Worm (Caenorhabditis elegans) whole organism, young adult: ENCODE results near the gene R12B2.6.

ENCODE experiments used
- B0019.2 ChIP-seq: fragments of 200-800 bp; sonication (Bioruptor generic); conservative IDR thresholded peaks from 2 replicates; pipeline ENCODE4 v1.3.6; 2022; ENCODE audit warnings: missing genetic modification reagents, missing genetic modification characterization, missing compliant biosample characterization
- B0336.3 ChIP-seq: fragments of 200-800 bp; sonication (Bioruptor generic); IDR thresholded peaks from 2 replicates; pipeline ENCODE4 v1.3.6; 2022; ENCODE audit warnings: missing genetic modification characterization, missing compliant biosample characterization
- C06A6.2 ChIP-seq: fragments of 200-800 bp; sonication (Bioruptor generic); conservative IDR thresholded peaks from 2 replicates; pipeline ENCODE4 v1.3.6; 2022; ENCODE audit warnings: missing genetic modification characterization, missing compliant biosample characterization
- F49E8.2 ChIP-seq: sonication (generic microtip); optimal IDR thresholded peaks from 3 replicates; lab custom pipeline; 2017; ENCODE audit warnings: missing genetic modification characterization, mild to moderate bottlenecking, missing compliant biosample characterization, antibody characterized with exemption, moderate library complexity; ENCODE audit not compliant: insufficient read depth
- F57C9.4 ChIP-seq: sonication (generic microtip); optimal IDR thresholded peaks from 2 replicates; lab custom pipeline; 2017; ENCODE audit warnings: mild to moderate bottlenecking, missing genetic modification characterization, missing compliant biosample characterization
- K11D2.4 ChIP-seq: fragments of 200-800 bp; sonication (Bioruptor generic); IDR thresholded peaks from 2 replicates; pipeline ENCODE4 v1.3.6; 2022; ENCODE audit warnings: missing genetic modification reagents, missing genetic modification characterization, missing compliant biosample characterization
- ZK185.1 ChIP-seq: sonication (generic microtip); optimal IDR thresholded peaks from 2 replicates; lab custom pipeline; 2016; ENCODE audit warnings: mild to moderate bottlenecking, missing genetic modification characterization, missing compliant biosample characterization; ENCODE audit not compliant: poor library complexity, severe bottlenecking
- athp-1 ChIP-seq: sonication (generic microtip); optimal IDR thresholded peaks from 2 replicates; lab custom pipeline; 2017; ENCODE audit warnings: mild to moderate bottlenecking, missing genetic modification characterization, missing compliant biosample characterization
- attf-3 ChIP-seq: fragments of 200-800 bp; sonication (Bioruptor generic); conservative IDR thresholded peaks from 2 replicates; pipeline ENCODE4 v1.3.6; 2022; ENCODE audit warnings: missing genetic modification reagents, missing genetic modification characterization, missing compliant biosample characterization
- attf-6 ChIP-seq: fragments of 200-800 bp; sonication (Bioruptor generic); IDR thresholded peaks from 2 replicates; pipeline ENCODE4 v1.3.6; 2022; ENCODE audit warnings: missing genetic modification reagents, missing genetic modification characterization, missing compliant biosample characterization
- bed-2 ChIP-seq: fragments of 200-800 bp; sonication (Bioruptor generic); IDR thresholded peaks from 2 replicates; pipeline ENCODE4 v1.3.6; 2022; ENCODE audit warnings: missing genetic modification reagents, missing genetic modification characterization, missing compliant biosample characterization
- ccch-3 ChIP-seq: fragments of 200-800 bp; sonication (Bioruptor generic); optimal IDR thresholded peaks from 2 replicates; lab custom pipeline; 2018; ENCODE audit warnings: mild to moderate bottlenecking, missing genetic modification characterization, missing compliant biosample characterization
- ceh-100 ChIP-seq: fragments of 200-800 bp; sonication (Bioruptor generic); IDR thresholded peaks from 2 replicates; pipeline ENCODE4 v1.3.6; 2022; ENCODE audit warnings: missing genetic modification reagents, missing genetic modification characterization, missing compliant biosample characterization
- ceh-91 ChIP-seq: fragments of 200-800 bp; sonication (Bioruptor generic); IDR thresholded peaks from 2 replicates; pipeline ENCODE4 v1.3.6; 2022; ENCODE audit warnings: missing genetic modification reagents, missing genetic modification characterization, missing compliant biosample characterization
- chd-7 ChIP-seq: sonication (generic microtip); optimal IDR thresholded peaks from 2 replicates; lab custom pipeline; 2016; ENCODE audit warnings: mild to moderate bottlenecking, missing genetic modification characterization, moderate library complexity, missing compliant biosample characterization
- dox-1 ChIP-seq: fragments of 200-800 bp; sonication (Bioruptor generic); IDR thresholded peaks from 2 replicates; pipeline ENCODE4 v1.3.6; 2022; ENCODE audit warnings: missing genetic modification reagents, missing genetic modification characterization, missing compliant biosample characterization
- dpl-1 ChIP-seq: fragments of 150-350 bp; optimal IDR thresholded peaks from 2 replicates; lab custom pipeline; 2014; ENCODE audit warnings: missing biosample characterization, missing genetic modification reagents, missing genetic modification characterization
- efl-1 ChIP-seq: fragments of 150-350 bp; optimal IDR thresholded peaks from 2 replicates; lab custom pipeline; 2014; ENCODE audit warnings: missing biosample characterization, missing genetic modification reagents, missing genetic modification characterization
- egl-44 ChIP-seq: fragments of 200-800 bp; sonication (Bioruptor generic); IDR thresholded peaks from 2 replicates; pipeline ENCODE4 v1.3.6; 2022; ENCODE audit warnings: missing genetic modification reagents, missing genetic modification characterization, missing compliant biosample characterization
- egrh-3 ChIP-seq: fragments of 200-800 bp; sonication (Bioruptor generic); IDR thresholded peaks from 2 replicates; pipeline ENCODE4 v1.3.6; 2022; ENCODE audit warnings: missing genetic modification reagents, missing genetic modification characterization, missing compliant biosample characterization
- hsf-1 ChIP-seq: fragments of 200-800 bp; sonication (Bioruptor generic); IDR thresholded peaks from 2 replicates; pipeline ENCODE4 v1.3.6; 2022; ENCODE audit warnings: missing genetic modification reagents, missing genetic modification characterization, missing compliant biosample characterization
- lag-1 ChIP-seq: fragments of 200-800 bp; sonication (Bioruptor generic); IDR thresholded peaks from 2 replicates; pipeline ENCODE4 v1.3.6; 2022; ENCODE audit warnings: missing genetic modification reagents, missing genetic modification characterization, missing compliant biosample characterization
- let-526 ChIP-seq: fragments of 200-800 bp; sonication (Bioruptor generic); IDR thresholded peaks from 2 replicates; pipeline ENCODE4 v1.3.6; 2022; ENCODE audit warnings: missing genetic modification reagents, missing genetic modification characterization, missing compliant biosample characterization
- lin-26 ChIP-seq: fragments of 200-800 bp; sonication (Bioruptor generic); IDR thresholded peaks from 2 replicates; pipeline ENCODE4 v1.3.6; 2022; ENCODE audit warnings: missing genetic modification reagents, missing genetic modification characterization, missing compliant biosample characterization
- lir-1 ChIP-seq: fragments of 200-800 bp; sonication (Bioruptor generic); conservative IDR thresholded peaks from 2 replicates; pipeline ENCODE4 v1.3.6; 2022; ENCODE audit warnings: missing genetic modification reagents, missing genetic modification characterization, missing compliant biosample characterization
- lsl-1 ChIP-seq: fragments of 200-800 bp; sonication (Bioruptor generic); optimal IDR thresholded peaks from 2 replicates; lab custom pipeline; 2018; ENCODE audit warnings: mild to moderate bottlenecking, missing genetic modification characterization, moderate library complexity, missing compliant biosample characterization
- mcd-1 ChIP-seq: fragments of 200-800 bp; sonication (Bioruptor generic); IDR thresholded peaks from 2 replicates; pipeline ENCODE4 v1.3.6; 2022; ENCODE audit warnings: missing genetic modification reagents, missing genetic modification characterization, missing compliant biosample characterization
- mel-28 ChIP-seq: sonication (generic microtip); optimal IDR thresholded peaks from 2 replicates; lab custom pipeline; 2016; ENCODE audit warnings: borderline replicate concordance, mild to moderate bottlenecking, missing genetic modification characterization, missing compliant biosample characterization
- nfya-2 ChIP-seq: fragments of 200-800 bp; sonication (Bioruptor generic); IDR thresholded peaks from 2 replicates; pipeline ENCODE4 v1.3.6; 2022; ENCODE audit warnings: missing genetic modification reagents, missing genetic modification characterization, missing compliant biosample characterization
- nhr-27 ChIP-seq: fragments of 200-800 bp; sonication (Bioruptor generic); optimal IDR thresholded peaks from 2 replicates; lab custom pipeline; 2018; ENCODE audit warnings: mild to moderate bottlenecking, missing genetic modification characterization, moderate library complexity, missing compliant biosample characterization
- nhr-80 ChIP-seq: sonication (generic microtip); optimal IDR thresholded peaks from 2 replicates; lab custom pipeline; 2016; ENCODE audit warnings: missing genetic modification characterization, missing compliant biosample characterization
- pbrm-1 ChIP-seq: fragments of 200-800 bp; sonication (Bioruptor generic); IDR thresholded peaks from 2 replicates; pipeline ENCODE4 v1.3.6; 2022; ENCODE audit warnings: missing genetic modification reagents, missing genetic modification characterization, missing compliant biosample characterization
- pha-4 ChIP-seq: fragments of 150-350 bp; sonication (generic microtip); optimal IDR thresholded peaks from 2 replicates; lab custom pipeline; 2014; ENCODE audit warnings: missing biosample characterization, missing genetic modification reagents, missing genetic modification characterization
- rcor-1 ChIP-seq: fragments of 200-800 bp; sonication (Bioruptor generic); IDR thresholded peaks from 2 replicates; pipeline ENCODE4 v1.3.6; 2022; ENCODE audit warnings: missing genetic modification reagents, missing genetic modification characterization, missing compliant biosample characterization
- rec-8 ChIP-seq, 2 experiments: sonication (generic microtip); optimal IDR thresholded peaks; 2 replicates each; lab custom pipeline; 2016; ENCODE audit warnings: mild to moderate bottlenecking in 2 of 2, missing genetic modification characterization in 2 of 2, missing genetic modification reagents in 2 of 2, missing genotype in 2 of 2, missing biosample characterization in 1 of 2, missing compliant biosample characterization in 1 of 2, moderate library complexity in 1 of 2
- rpc-1 ChIP-seq, 2 experiments: fragments of 150-350 bp in 1 of 2; sonication (generic microtip) in 1 of 2; optimal IDR thresholded peaks; 2 replicates each; lab custom pipeline; 2014 to 2018; ENCODE audit warnings: missing biosample characterization in 1 of 2, missing genetic modification characterization in 1 of 2, missing genetic modification reagents in 1 of 2, missing genotype in 1 of 2
- sdz-38 ChIP-seq: sonication (generic microtip); optimal IDR thresholded peaks from 2 replicates; lab custom pipeline; 2016; ENCODE audit warnings: missing genotype, missing genetic modification characterization, missing compliant biosample characterization
- somi-1 ChIP-seq: fragments of 200-800 bp; sonication (Bioruptor generic); optimal IDR thresholded peaks from 2 replicates; lab custom pipeline; 2018; ENCODE audit warnings: mild to moderate bottlenecking, missing genetic modification characterization, missing compliant biosample characterization
- tbp1 ChIP-seq: fragments of 200-800 bp; sonication (Bioruptor generic); optimal IDR thresholded peaks from 2 replicates; lab custom pipeline; 2018; ENCODE audit warnings: mild to moderate bottlenecking, missing genetic modification characterization, missing compliant biosample characterization
- zim-3 ChIP-seq: sonication (generic microtip); optimal IDR thresholded peaks from 2 replicates; lab custom pipeline; 2017; ENCODE audit warnings: mild to moderate bottlenecking, missing genetic modification characterization, moderate library complexity, missing compliant biosample characterization
- ztf-26 ChIP-seq: sonication (generic microtip); optimal IDR thresholded peaks from 2 replicates; lab custom pipeline; 2017; ENCODE audit warnings: missing genetic modification characterization, missing compliant biosample characterization
- ztf-28 ChIP-seq: fragments of 200-800 bp; sonication (Bioruptor generic); IDR thresholded peaks from 2 replicates; pipeline ENCODE4 v1.3.6; 2022; ENCODE audit warnings: missing genetic modification reagents, missing genetic modification characterization, missing compliant biosample characterization
- ztf-3 ChIP-seq: fragments of 200-800 bp; sonication (Bioruptor generic); optimal IDR thresholded peaks from 2 replicates; lab custom pipeline; 2018; ENCODE audit warnings: mild to moderate bottlenecking, missing genetic modification characterization, missing compliant biosample characterization
- ztf-6 ChIP-seq: fragments of 200-800 bp; sonication (Bioruptor generic); IDR thresholded peaks from 2 replicates; pipeline ENCODE4 v1.3.6; 2022; ENCODE audit warnings: missing genetic modification reagents, missing genetic modification characterization, missing compliant biosample characterization

The R12B2.6 gene

DNA sequence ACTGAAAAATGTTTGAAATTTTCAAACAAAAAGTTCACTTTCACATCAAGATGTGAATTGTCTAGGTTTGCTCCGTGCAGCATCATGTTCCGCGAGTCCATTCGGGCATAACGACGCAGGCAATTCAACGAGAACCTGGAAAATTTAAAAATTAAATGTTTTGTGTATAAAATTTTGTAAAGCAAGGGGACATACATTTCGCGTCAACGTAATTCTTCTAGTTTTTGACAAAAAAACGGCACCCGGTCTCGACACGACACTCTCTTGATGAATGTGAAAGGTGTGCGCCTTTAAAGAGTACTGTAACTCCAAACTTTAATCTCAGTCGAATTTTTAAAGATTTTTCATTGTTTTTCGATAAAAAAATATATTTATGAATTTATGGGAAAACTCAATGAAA is at the start of gene R12B2.6:
Gene R12B2.6, minus strand, starts transcription at position 101 of the 400 bp plus-strand sequence.
- TF ChIP-seq dpl-1 (no peak), lsl-1 (GFP tag; lab: Kevin White, UChicago) (peak; percentile 52)

DNA sequence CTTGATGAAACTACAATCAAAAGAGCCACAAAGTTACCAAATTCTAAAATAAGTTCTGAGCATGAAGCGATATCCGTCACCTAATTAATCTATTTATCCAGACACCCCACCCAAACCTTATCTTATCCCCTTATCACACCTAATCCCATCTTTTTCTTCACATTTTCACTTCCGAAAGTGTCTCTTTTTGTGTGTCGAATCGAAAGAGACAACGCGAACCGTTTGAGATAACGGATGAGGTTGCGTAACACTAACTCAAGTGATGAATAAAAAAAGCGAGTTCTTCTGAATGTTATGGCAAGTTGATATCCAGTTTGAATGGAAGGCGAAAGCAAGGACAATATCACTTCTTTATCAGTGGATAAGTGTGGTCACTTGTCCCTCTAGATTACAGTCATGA is 49.6 kb upstream of the R12B2.6 start:
- TF ChIP-seq rec-8 (tag; optimal IDR thresholded peaks at IDR 0.05; lab: Kevin White, UChicago) (no peak), B0019.2 (GFP tag; lab: Robert Waterston, UW) (no peak), egl-44 (no peak), ztf-6 (GFP tag; lab: Robert Waterston, UW) (no peak), lag-1 (no peak)

DNA sequence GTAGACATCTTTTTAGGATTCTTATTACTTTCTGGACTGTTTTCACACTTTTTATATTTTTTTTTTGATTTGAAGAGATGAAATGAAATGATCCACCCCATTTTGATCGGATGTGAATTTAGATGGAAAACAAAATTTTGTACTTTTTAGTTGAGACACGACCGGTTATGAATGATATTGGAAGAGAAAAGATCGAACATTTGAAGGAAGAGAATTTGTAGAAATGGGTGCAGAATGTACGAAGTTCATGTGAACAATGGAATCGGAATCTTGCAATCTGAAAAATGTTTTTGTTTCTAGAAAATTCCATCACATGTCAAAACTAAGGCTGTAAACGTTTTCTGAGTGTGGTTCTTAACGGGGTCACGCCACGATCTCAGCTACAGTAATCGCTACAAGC is 48.9 kb upstream of the R12B2.6 start, which contains the start of gene F01F1.14:
Gene F01F1.14, minus strand, starts transcription at position 101 of the 400 bp plus-strand sequence.
- TF ChIP-seq rec-8 (tag; optimal IDR thresholded peaks at IDR 0.05; lab: Kevin White, UChicago) (no peak), ceh-91 (GFP tag; lab: Robert Waterston, UW) (no peak), somi-1 (GFP tag; lab: Kevin White, UChicago) (no peak), mcd-1 (GFP tag; lab: Robert Waterston, UW) (no peak), K11D2.4 (GFP tag; lab: Robert Waterston, UW) (no peak), mel-28 (no peak), ztf-6 (GFP tag; lab: Robert Waterston, UW) (no peak), ccch-3 (GFP tag; lab: Kevin White, UChicago) (no peak), hsf-1 (GFP tag; lab: Robert Waterston, UW) (no peak), ZK185.1 (tag; lab: Kevin White, UChicago) (no peak), ztf-28 (GFP tag; lab: Robert Waterston, UW) (no peak), attf-3 (GFP tag; lab: Robert Waterston, UW) (no peak), rcor-1 (GFP tag; lab: Robert Waterston, UW) (no peak), efl-1 (no peak), attf-6 (no peak), bed-2 (GFP tag; lab: Robert Waterston, UW) (no peak), pbrm-1 (GFP tag; lab: Robert Waterston, UW) (no peak), nhr-80 (tag; lab: Kevin White, UChicago) (no peak), lin-26 (no peak), sdz-38 (no peak)

- peak; percentile 39 for TF ChIP-seq athp-1 (tag; lab: Kevin White, UChicago)
- TF ChIP-seq lir-1 = no peak
- no peak for TF ChIP-seq dox-1 (GFP tag; lab: Robert Waterston, UW)
- no peak for TF ChIP-seq F57C9.4 (tag; lab: Kevin White, UChicago)
- no peak for TF ChIP-seq let-526 (GFP tag; lab: Robert Waterston, UW)
- TF ChIP-seq ccch-3 (GFP tag; lab: Kevin White, UChicago) = no peak
- TF ChIP-seq nfya-2 = no peak
- TF ChIP-seq tbp1 (GFP tag; lab: Kevin White, UChicago) = no peak
- no peak for TF ChIP-seq zim-3 (tag; lab: Kevin White, UChicago)
- TF ChIP-seq ztf-6 (GFP tag; lab: Robert Waterston, UW) = no peak
- no peak for TF ChIP-seq lag-1
- no peak for TF ChIP-seq F49E8.2 (tag; lab: Kevin White, UChicago)
- TF ChIP-seq pbrm-1 (GFP tag; lab: Robert Waterston, UW) = 0 out of 2 replicates have a peak, but pooled peaks have one; percentile 34
- no peak for TF ChIP-seq chd-7 (tag; lab: Kevin White, UChicago)
- TF ChIP-seq pha-4 = no peak
- TF ChIP-seq hsf-1 (GFP tag; lab: Robert Waterston, UW) = 0 out of 2 replicates have a peak, but pooled peaks have one; percentile 50
- no peak for TF ChIP-seq nhr-27 (tag; lab: Kevin White, UChicago)
- no peak for TF ChIP-seq C06A6.2 (GFP tag; lab: Robert Waterston, UW)
- TF ChIP-seq B0019.2 (GFP tag; lab: Robert Waterston, UW) = no peak
- no peak for TF ChIP-seq egrh-3 (GFP tag; lab: Robert Waterston, UW)
- no peak for TF ChIP-seq rpc-1 (optimal IDR thresholded peaks at IDR 0.05; lab: Kevin White, UChicago)
- no peak for TF ChIP-seq rpc-1 (tag; optimal IDR thresholded peaks at IDR 0.05; lab: Kevin White, UChicago)
- TF ChIP-seq ceh-100 (GFP tag; lab: Robert Waterston, UW) = no peak
- TF ChIP-seq ztf-26 = no peak
- TF ChIP-seq B0336.3 (GFP tag; lab: Robert Waterston, UW) = no peak
- no peak for TF ChIP-seq ztf-3 (GFP tag; lab: Kevin White, UChicago)
These were observed 48.3 kb upstream of the R12B2.6 start for ce11 chrIII:5882284-5882683.
